Worm (Caenorhabditis elegans): Measurements from ENCODE around the gene rfip-1.

DNA sequence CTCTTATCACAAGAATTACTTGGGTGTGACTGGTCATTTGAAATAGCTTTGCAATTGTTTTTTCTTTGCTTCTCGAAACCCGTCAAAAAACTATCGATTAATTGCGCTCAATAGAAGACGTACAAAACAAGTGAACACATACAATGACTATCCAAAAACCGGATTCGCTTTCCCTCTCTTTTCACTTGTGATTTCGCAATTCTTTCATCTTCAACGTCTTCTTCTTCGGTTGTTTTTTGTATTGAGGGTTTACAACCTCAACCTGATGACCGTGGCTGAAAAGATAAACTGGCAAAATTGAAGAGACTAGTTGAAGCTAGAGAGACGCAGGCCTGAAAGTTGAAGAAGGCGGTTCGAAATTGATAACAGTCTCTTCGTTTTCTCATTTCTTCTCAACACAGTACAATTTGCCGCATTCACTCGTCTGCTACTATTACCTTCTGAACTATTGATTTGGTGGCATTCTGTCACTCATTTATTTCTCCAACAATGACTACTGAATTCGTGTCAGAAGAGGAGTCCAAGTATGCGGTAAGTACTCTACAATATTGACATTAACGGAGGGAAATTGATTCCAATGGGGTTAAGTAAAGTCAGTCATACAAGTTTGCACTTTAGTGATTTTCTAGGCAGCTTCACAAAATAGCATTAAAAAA lies 1.7 kb downstream of the rfip-1 start:
- TF ChIP-seq fos-1 (tag; optimal IDR thresholded peaks at IDR 0.05) = no peak
- no peak for TF ChIP-seq snpc-4 (tag; optimal IDR thresholded peaks at IDR 0.05)
